Worm (Caenorhabditis elegans) whole organism, L4/young adult: ENCODE results near the gene E02A10.4.

Experiments
- W03F9.2 ChIP-seq: fragments of 150-350 bp; optimal IDR thresholded peaks from 2 replicates; lab custom pipeline; 2014; ENCODE audit warnings: missing biosample characterization, missing genetic modification characterization
- dao-5 ChIP-seq: sonication (generic microtip); optimal IDR thresholded peaks from 2 replicates; lab custom pipeline; 2016; ENCODE audit warnings: missing genotype, missing genetic modification characterization, moderate library complexity, missing compliant biosample characterization
- him-1 ChIP-seq: sonication (generic microtip); optimal IDR thresholded peaks from 2 replicates; lab custom pipeline; 2016; ENCODE audit warnings: missing genotype, missing genetic modification reagents, missing genetic modification characterization, missing compliant biosample characterization

ce11 chrV:12536409-12537038 lies 31.2 kb downstream of the E02A10.4 start:
- no peak for TF ChIP-seq W03F9.2 (tag; lab: Kevin White, UChicago)
- TF ChIP-seq him-1, result no peak
- no peak for TF ChIP-seq dao-5
